Fruit fly (Drosophila melanogaster) S2 (cell line): Measurements from ENCODE around the gene CG13031.

Experiments used
- CG8478 ChIP-seq: fragments of >200 bp; optimal IDR thresholded peaks from 2 replicates; lab custom pipeline; 2018
- CTCF ChIP-seq, 2 experiments: fragments of >200 bp; optimal IDR thresholded peaks; 2 replicates each; lab custom pipeline; 2018

- no peak for TF ChIP-seq CTCF (optimal IDR thresholded peaks at IDR 0.05; lab: Kevin White, UChicago)
- TF ChIP-seq CG8478: no peak
These were observed 25.2 kb upstream of the CG13031 start for dm6 chr3L:16699292-16700026.
